Fruit fly (Drosophila melanogaster) whole organism, embryonic: ENCODE results near the gene Mvd.

Experiments
- Antp ChIP-seq: fragments of 200-800 bp; sonication (Bioruptor generic); optimal IDR thresholded peaks from 3 replicates; lab custom pipeline; 2016; ENCODE audit warnings: missing biosample characterization, missing genetic modification characterization
- Atf3 ChIP-seq: fragments of 200-800 bp; sonication (Bioruptor generic); optimal IDR thresholded peaks from 3 replicates; lab custom pipeline; 2016; ENCODE audit warnings: missing biosample characterization, missing genetic modification characterization
- Bgb ChIP-seq: fragments of 200-800 bp; sonication (Bioruptor generic); IDR thresholded peaks from 2 replicates; pipeline ENCODE4 v1.3.6; 2022; ENCODE audit warnings: missing biosample characterization, missing genetic modification characterization; ENCODE audit not compliant: partially characterized antibody
- CG1024 ChIP-seq: fragments of 200-800 bp; sonication (Bioruptor generic); IDR thresholded peaks from 2 replicates; pipeline ENCODE4 v1.3.6; 2022; ENCODE audit warnings: missing biosample characterization, missing genetic modification characterization
- CG10431 ChIP-seq: fragments of 200-800 bp; sonication (Bioruptor generic); optimal IDR thresholded peaks from 3 replicates; lab custom pipeline; 2018; ENCODE audit warnings: missing biosample characterization, mild to moderate bottlenecking, missing genetic modification characterization
- CG10543 ChIP-seq: fragments of 200-800 bp; sonication (Bioruptor generic); optimal IDR thresholded peaks from 3 replicates; lab custom pipeline; 2017; ENCODE audit warnings: missing biosample characterization, mild to moderate bottlenecking, missing genetic modification characterization, moderate library complexity
- CG11695 ChIP-seq: fragments of 200-800 bp; sonication (Bioruptor generic); IDR thresholded peaks from 3 replicates; pipeline ENCODE4 v1.3.6; 2022; ENCODE audit warnings: missing biosample characterization, missing genetic modification characterization
- CG12299 ChIP-seq: fragments of 200-800 bp; sonication (Bioruptor generic); optimal IDR thresholded peaks from 2 replicates; lab custom pipeline; 2018; ENCODE audit warnings: missing biosample characterization, mild to moderate bottlenecking, missing genetic modification characterization
- CG12391 ChIP-seq: fragments of 200-800 bp; sonication (Bioruptor generic); optimal IDR thresholded peaks from 3 replicates; lab custom pipeline; 2018; ENCODE audit warnings: missing biosample characterization, mild to moderate bottlenecking, missing genetic modification characterization, moderate library complexity
- CG12769 ChIP-seq: fragments of 200-800 bp; sonication (Bioruptor generic); optimal IDR thresholded peaks from 2 replicates; lab custom pipeline; 2019; ENCODE audit warnings: missing biosample characterization, mild to moderate bottlenecking, missing genetic modification characterization, moderate library complexity
- CG15073 ChIP-seq: fragments of 200-800 bp; sonication (Bioruptor generic); optimal IDR thresholded peaks from 2 replicates; lab custom pipeline; 2016; ENCODE audit warnings: missing biosample characterization, missing genetic modification characterization
- CG16813 ChIP-seq: fragments of 200-800 bp; sonication (Bioruptor generic); IDR thresholded peaks from 3 replicates; pipeline ENCODE4 v1.3.6; 2022; ENCODE audit warnings: missing biosample characterization, missing genetic modification characterization; ENCODE audit not compliant: partially characterized antibody
- CG17328 ChIP-seq: fragments of 200-800 bp; sonication (Bioruptor generic); IDR thresholded peaks from 2 replicates; pipeline ENCODE4 v1.3.6; 2022; ENCODE audit warnings: missing biosample characterization, missing genetic modification characterization
- CG17612 ChIP-seq: fragments of 200-800 bp; sonication (Bioruptor generic); IDR thresholded peaks from 2 replicates; pipeline ENCODE4 v1.3.6; 2022; ENCODE audit warnings: missing biosample characterization, missing genetic modification characterization
- CG17802 ChIP-seq: fragments of 200-800 bp; sonication (Bioruptor generic); optimal IDR thresholded peaks from 2 replicates; lab custom pipeline; 2018; ENCODE audit warnings: missing biosample characterization, mild to moderate bottlenecking, missing genetic modification characterization, moderate library complexity
- CG18011 ChIP-seq: fragments of 200-800 bp; sonication (Bioruptor generic); optimal IDR thresholded peaks from 2 replicates; lab custom pipeline; 2017; ENCODE audit warnings: missing biosample characterization, missing genetic modification characterization, mild to moderate bottlenecking, moderate library complexity, missing genotype
- CG3995 ChIP-seq: fragments of 200-800 bp; sonication (Bioruptor generic); optimal IDR thresholded peaks from 3 replicates; lab custom pipeline; 2016; ENCODE audit warnings: missing biosample characterization, missing genetic modification characterization
- CG8290 ChIP-seq, 3 experiments: fragments of 200-800 bp; sonication (Bioruptor generic); optimal IDR thresholded peaks; 2 replicates each; lab custom pipeline; 2016 to 2019; ENCODE audit warnings: missing biosample characterization in 3 of 3, missing genetic modification characterization in 3 of 3, mild to moderate bottlenecking in 2 of 3, moderate library complexity in 1 of 3
- Dref ChIP-seq: fragments of 200-800 bp; sonication (Bioruptor generic); IDR thresholded peaks from 2 replicates; pipeline ENCODE4 v1.3.6; 2022; ENCODE audit warnings: missing biosample characterization, missing genetic modification characterization
- E2f1 ChIP-seq: fragments of 200-800 bp; sonication (Bioruptor generic); IDR thresholded peaks from 2 replicates; pipeline ENCODE4 v1.3.6; 2022; ENCODE audit warnings: missing biosample characterization, missing genetic modification characterization
- ERR ChIP-seq: fragments of 200-800 bp; sonication (Bioruptor generic); optimal IDR thresholded peaks from 2 replicates; lab custom pipeline; 2016; ENCODE audit warnings: missing biosample characterization, missing genetic modification characterization
- H2.0 ChIP-seq: fragments of 200-800 bp; sonication (Bioruptor generic); IDR thresholded peaks from 2 replicates; pipeline ENCODE4 v1.3.6; 2022; ENCODE audit warnings: missing biosample characterization, missing genetic modification characterization
- HLH4C ChIP-seq: fragments of 200-800 bp; sonication (Bioruptor generic); IDR thresholded peaks from 3 replicates; pipeline ENCODE4 v1.3.6; 2022; ENCODE audit warnings: missing biosample characterization, missing genetic modification characterization; ENCODE audit not compliant: partially characterized antibody
- Hand ChIP-seq: fragments of 200-800 bp; sonication (Bioruptor generic); optimal IDR thresholded peaks from 2 replicates; lab custom pipeline; 2017; ENCODE audit warnings: mild to moderate bottlenecking, missing biosample characterization, missing genetic modification reagents, missing genetic modification characterization
- Lpt ChIP-seq: fragments of >200 bp; optimal IDR thresholded peaks from 2 replicates; lab custom pipeline; 2018; ENCODE audit warnings: missing biosample characterization, missing genetic modification characterization
- Myb ChIP-seq: fragments of 200-800 bp; sonication (Bioruptor generic); optimal IDR thresholded peaks from 2 replicates; lab custom pipeline; 2016; ENCODE audit warnings: missing biosample characterization, missing genetic modification characterization
- NC2α ChIP-seq: fragments of 200-800 bp; sonication (Bioruptor generic); optimal IDR thresholded peaks from 2 replicates; lab custom pipeline; 2016; ENCODE audit warnings: missing biosample characterization, missing genetic modification characterization
- Nf-YA ChIP-seq: fragments of 200-800 bp; sonication (Bioruptor generic); IDR thresholded peaks from 2 replicates; pipeline ENCODE4 v1.3.6; 2022; ENCODE audit warnings: missing biosample characterization, missing genetic modification characterization
- Oaz ChIP-seq: fragments of 200-800 bp; sonication (Bioruptor generic); IDR thresholded peaks from 2 replicates; pipeline ENCODE4 v1.3.6; 2022; ENCODE audit warnings: missing biosample characterization, missing genetic modification characterization
- Optix ChIP-seq: fragments of 200-800 bp; sonication (Bioruptor generic); IDR thresholded peaks from 3 replicates; pipeline ENCODE4 v1.3.6; 2022; ENCODE audit warnings: missing biosample characterization, missing genetic modification characterization
- Six4 ChIP-seq: fragments of 200-800 bp; sonication (Bioruptor generic); optimal IDR thresholded peaks from 2 replicates; lab custom pipeline; 2016; ENCODE audit warnings: missing biosample characterization, missing genetic modification characterization
- ap ChIP-seq: fragments of 200-800 bp; sonication (Bioruptor generic); IDR thresholded peaks from 2 replicates; pipeline ENCODE4 v1.3.6; 2022; ENCODE audit warnings: missing biosample characterization, missing genetic modification characterization
- ato ChIP-seq: fragments of 200-800 bp; sonication (Bioruptor generic); IDR thresholded peaks from 2 replicates; pipeline ENCODE4 v1.3.6; 2022; ENCODE audit warnings: missing biosample characterization, missing genetic modification characterization; ENCODE audit not compliant: partially characterized antibody
- bigmax ChIP-seq: fragments of 200-800 bp; sonication (Bioruptor generic); optimal IDR thresholded peaks from 2 replicates; lab custom pipeline; 2018; ENCODE audit warnings: missing biosample characterization, mild to moderate bottlenecking, missing genetic modification characterization
- chif ChIP-seq, 2 experiments: fragments of 200-800 bp; sonication (Bioruptor generic); optimal IDR thresholded peaks; 3 replicates each; lab custom pipeline; 2016; ENCODE audit warnings: missing biosample characterization in 2 of 2, missing genetic modification characterization in 2 of 2
- corto ChIP-seq: fragments of 200-800 bp; sonication (Bioruptor generic); optimal IDR thresholded peaks from 2 replicates; lab custom pipeline; 2016; ENCODE audit warnings: missing biosample characterization, mild to moderate bottlenecking, missing genetic modification characterization, moderate library complexity
- gcm2 ChIP-seq: fragments of 200-800 bp; sonication (Bioruptor generic); optimal IDR thresholded peaks from 2 replicates; lab custom pipeline; 2016; ENCODE audit warnings: missing biosample characterization, missing genetic modification characterization
- hbn ChIP-seq: fragments of 200-800 bp; sonication (Bioruptor generic); IDR thresholded peaks from 2 replicates; pipeline ENCODE4 v1.3.6; 2022; ENCODE audit warnings: missing biosample characterization, missing genetic modification characterization; ENCODE audit not compliant: partially characterized antibody
- mld ChIP-seq: fragments of 200-800 bp; sonication (Bioruptor generic); IDR thresholded peaks from 3 replicates; pipeline ENCODE4 v1.3.6; 2022; ENCODE audit warnings: missing biosample characterization, missing genetic modification characterization; ENCODE audit not compliant: partially characterized antibody
- pita ChIP-seq: fragments of 200-800 bp; sonication (Bioruptor generic); optimal IDR thresholded peaks from 2 replicates; lab custom pipeline; 2017; ENCODE audit warnings: missing biosample characterization, mild to moderate bottlenecking, missing genetic modification characterization
- pros ChIP-seq: fragments of 200-800 bp; sonication (Bioruptor generic); optimal IDR thresholded peaks from 3 replicates; lab custom pipeline; 2019; ENCODE audit warnings: missing biosample characterization, mild to moderate bottlenecking, missing genetic modification characterization, moderate library complexity
- sima ChIP-seq: fragments of 200-800 bp; sonication (Bioruptor generic); optimal IDR thresholded peaks from 2 replicates; lab custom pipeline; 2016; ENCODE audit warnings: missing biosample characterization, missing genetic modification characterization
- sisA ChIP-seq: fragments of 200-800 bp; sonication (Bioruptor generic); IDR thresholded peaks from 2 replicates; pipeline ENCODE4 v1.3.6; 2022; ENCODE audit warnings: missing biosample characterization, missing genetic modification characterization
- tgo ChIP-seq: fragments of 200-800 bp; sonication (Bioruptor generic); IDR thresholded peaks from 3 replicates; pipeline ENCODE4 v1.3.6; 2022; ENCODE audit warnings: missing biosample characterization, missing genetic modification characterization
- tx ChIP-seq: fragments of 200-800 bp; sonication (Bioruptor generic); optimal IDR thresholded peaks from 2 replicates; lab custom pipeline; 2016; ENCODE audit warnings: missing biosample characterization, missing genetic modification characterization
- vvl ChIP-seq: fragments of 200-800 bp; sonication (Bioruptor generic); IDR thresholded peaks from 2 replicates; pipeline ENCODE4 v1.3.6; 2022; ENCODE audit warnings: missing biosample characterization, missing genetic modification characterization
- wek ChIP-seq: fragments of 200-800 bp; sonication (Bioruptor generic); optimal IDR thresholded peaks from 3 replicates; lab custom pipeline; 2018; ENCODE audit warnings: missing biosample characterization, mild to moderate bottlenecking, missing genetic modification characterization, moderate library complexity
- wor ChIP-seq: fragments of 200-800 bp; sonication (Bioruptor generic); IDR thresholded peaks from 2 replicates; pipeline ENCODE4 v1.3.6; 2022; ENCODE audit warnings: missing biosample characterization, missing genetic modification characterization
- zen ChIP-seq: fragments of 200-800 bp; sonication (Bioruptor generic); optimal IDR thresholded peaks from 3 replicates; lab custom pipeline; 2018; ENCODE audit warnings: missing biosample characterization, mild to moderate bottlenecking, missing genetic modification characterization, moderate library complexity
- zfh1 ChIP-seq: fragments of 200-800 bp; sonication (Bioruptor generic); IDR thresholded peaks from 3 replicates; pipeline ENCODE4 v1.3.6; 2022; ENCODE audit warnings: missing biosample characterization, missing genetic modification characterization

Mvd gene

dm6 chrX:15740288-15740726 is 8.7 kb upstream of the Mvd start (continued):
- TF ChIP-seq CG12299, result peak; percentile 32
- TF ChIP-seq sisA (GFP tag; lab: Robert Waterston, UW), result peak; percentile 72
- TF ChIP-seq Optix, result 0 out of 3 replicates have a peak, but pooled peaks have one; percentile 16
- no peak for TF ChIP-seq CG17802 (tag; lab: Kevin White, UChicago)
- TF ChIP-seq CG3995 (GFP tag; lab: Kevin White, UChicago), result peak; percentile 14
- peak in 1 of 2 experiments; percentile 40 for TF ChIP-seq chif (GFP tag; optimal IDR thresholded peaks at IDR 0.05; lab: Kevin White, UChicago)
- TF ChIP-seq wek, result no peak
- peak; percentile 32 for TF ChIP-seq tx (GFP tag; lab: Kevin White, UChicago)
- TF ChIP-seq Hand, result peak; percentile 76
- peak; percentile 84 for TF ChIP-seq vvl (GFP tag; lab: Robert Waterston, UW)
- TF ChIP-seq tgo (GFP tag; lab: Robert Waterston, UW), result peak; percentile 72
- peak; percentile 87 for TF ChIP-seq CG12769 (tag; lab: Kevin White, UChicago)
- TF ChIP-seq mld (GFP tag; lab: Robert Waterston, UW), result no peak
- TF ChIP-seq CG17328, result peak; percentile 70
- no peak for TF ChIP-seq pita
- TF ChIP-seq CG10431 (GFP tag; lab: Kevin White, UChicago), result no peak
- no peak for TF ChIP-seq Bgb (GFP tag; lab: Robert Waterston, UW)
- peak; percentile 45 for TF ChIP-seq gcm2 (GFP tag; lab: Kevin White, UChicago)
- peak; percentile 26 for TF ChIP-seq ERR (GFP tag; lab: Kevin White, UChicago)
- no peak for TF ChIP-seq CG8290 (GFP tag; optimal IDR thresholded peaks at IDR 0.05; lab: Kevin White, UChicago)
- peak in 1 of 2 experiments; percentile 82 for TF ChIP-seq CG8290 (tag; optimal IDR thresholded peaks at IDR 0.05; lab: Kevin White, UChicago)
- 0 out of 2 replicates have a peak, but pooled peaks have one; percentile 33 for TF ChIP-seq H2.0 (GFP tag; lab: Robert Waterston, UW)
- peak; percentile 48 for TF ChIP-seq CG18011 (GFP tag; lab: Kevin White, UChicago)
- no peak for TF ChIP-seq HLH4C (GFP tag; lab: Robert Waterston, UW)
- peak; percentile 58 for TF ChIP-seq Oaz (GFP tag; lab: Robert Waterston, UW)
- TF ChIP-seq ato (GFP tag; lab: Robert Waterston, UW), result no peak
- TF ChIP-seq sima (GFP tag; lab: Kevin White, UChicago), result no peak
- peak; percentile 68; the same call in 2 of the 3 replicates for TF ChIP-seq CG11695 (GFP tag; lab: Robert Waterston, UW)
- no peak for TF ChIP-seq Lpt
- TF ChIP-seq hbn (GFP tag; lab: Robert Waterston, UW), result no peak
- TF ChIP-seq Six4 (GFP tag; lab: Kevin White, UChicago), result peak; percentile 31
- no peak for TF ChIP-seq CG16813 (GFP tag; lab: Robert Waterston, UW)
- no peak for TF ChIP-seq zen
- peak; percentile 72 for TF ChIP-seq E2f1 (GFP tag; lab: Robert Waterston, UW)
- TF ChIP-seq pros (GFP tag; lab: Kevin White, UChicago), result no peak
- no peak for TF ChIP-seq Atf3
- peak; percentile 16 for TF ChIP-seq Myb (GFP tag; lab: Kevin White, UChicago)
- 0 out of 2 replicates have a peak, but pooled peaks have one; percentile 48 for TF ChIP-seq Nf-YA (GFP tag; lab: Robert Waterston, UW)
- TF ChIP-seq CG12391 (tag; lab: Kevin White, UChicago), result peak; percentile 69
- TF ChIP-seq Antp (GFP tag; lab: Kevin White, UChicago), result peak; percentile 44
- peak; percentile 73; the same call in 2 of the 3 replicates for TF ChIP-seq zfh1 (GFP tag; lab: Robert Waterston, UW)
- no peak for TF ChIP-seq CG15073 (GFP tag; lab: Kevin White, UChicago)
- TF ChIP-seq bigmax (GFP tag; lab: Kevin White, UChicago), result peak; percentile 21
- TF ChIP-seq CG10543 (GFP tag; lab: Kevin White, UChicago), result peak; percentile 80
- TF ChIP-seq NC2α, result no peak
- TF ChIP-seq CG17612, result peak; percentile 55; the same call in 1 of the 2 replicates
- TF ChIP-seq wor (GFP tag; lab: Robert Waterston, UW), result no peak
- peak; percentile 22 for TF ChIP-seq corto (GFP tag; lab: Kevin White, UChicago)
- TF ChIP-seq Dref (GFP tag; lab: Robert Waterston, UW), result no peak
- peak; percentile 34; the same call in 1 of the 2 replicates for TF ChIP-seq ap
- TF ChIP-seq CG1024 (GFP tag; lab: Robert Waterston, UW), result 0 out of 2 replicates have a peak, but pooled peaks have one; percentile 42
